Worm (Caenorhabditis elegans): ENCODE measurements around the gene pph-4.2.

- TF ChIP-seq lsy-2 (tag; optimal IDR thresholded peaks at IDR 0.05) (no peak), nhr-237 (tag; optimal IDR thresholded peaks at IDR 0.05) (no peak), ces-1 (GFP tag; optimal IDR thresholded peaks at IDR 0.05) (no peak), pha-4 (tag; optimal IDR thresholded peaks at IDR 0.05) (no peak), nhr-28 (tag; optimal IDR thresholded peaks at IDR 0.05) (no peak)
These were observed 48.9 kb upstream of the pph-4.2 start for ce11 chrIII:12425846-12426405.
